Worm (Caenorhabditis elegans): ENCODE results near the gene swt-1.

Gene swt-1

ce11 chrIV:296849-297248, 10.5 kb upstream of the swt-1 start:
- peak; percentile 58 for TF ChIP-seq sma-9 (GFP tag; optimal IDR thresholded peaks at IDR 0.05)
- TF ChIP-seq sma-9 (tag; optimal IDR thresholded peaks at IDR 0.05): no peak
- peak; percentile 70 for TF ChIP-seq gmeb-1 (tag; optimal IDR thresholded peaks at IDR 0.05)
- TF ChIP-seq crh-2 (tag; optimal IDR thresholded peaks at IDR 0.05): peak; percentile 71
- TF ChIP-seq lsy-2 (tag; optimal IDR thresholded peaks at IDR 0.05): peak in 1 of 2 experiments; percentile 13
- no peak for TF ChIP-seq ceh-82 (tag; optimal IDR thresholded peaks at IDR 0.05)
- TF ChIP-seq ceh-16 (tag; optimal IDR thresholded peaks at IDR 0.05): no peak
- TF ChIP-seq mdl-1 (tag; optimal IDR thresholded peaks at IDR 0.05): peak in 1 of 2 experiments; percentile 25
- TF ChIP-seq fos-1 (tag; optimal IDR thresholded peaks at IDR 0.05): peak; percentile 55
- TF ChIP-seq sma-3 (GFP tag; optimal IDR thresholded peaks at IDR 0.05): peak; percentile 29
- TF ChIP-seq nhr-12 (tag; optimal IDR thresholded peaks at IDR 0.05): no peak
- TF ChIP-seq nhr-6 (tag; optimal IDR thresholded peaks at IDR 0.05): no peak

- no peak for TF ChIP-seq mab-5 (tag; optimal IDR thresholded peaks at IDR 0.05)
These were observed 9.1 kb upstream of the swt-1 start, which contains the start of gene pnp-1 for ce11 chrIV:298204-298603. Gene pnp-1, minus strand, starts transcription at chrIV:298304.

ce11 chrIV:299190-299589, 8.1 kb upstream of the swt-1 start:
- no peak for TF ChIP-seq lin-11 (tag; optimal IDR thresholded peaks at IDR 0.05)
- no peak for TF ChIP-seq unc-55 (GFP tag; optimal IDR thresholded peaks at IDR 0.05)
- TF ChIP-seq mab-5 (tag; optimal IDR thresholded peaks at IDR 0.05): no peak
- no peak for TF ChIP-seq ztf-4 (tag; optimal IDR thresholded peaks at IDR 0.05)
- no peak for TF ChIP-seq gmeb-1 (tag; optimal IDR thresholded peaks at IDR 0.05)
- TF ChIP-seq nhr-25 (tag; optimal IDR thresholded peaks at IDR 0.05): no peak
- TF ChIP-seq nhr-21 (tag; optimal IDR thresholded peaks at IDR 0.05): no peak
- no peak for TF ChIP-seq nhr-6 (tag; optimal IDR thresholded peaks at IDR 0.05)
- TF ChIP-seq unc-39 (tag; optimal IDR thresholded peaks at IDR 0.05): no peak

- TF ChIP-seq sma-9 (GFP tag; optimal IDR thresholded peaks at IDR 0.05): peak; percentile 24
- TF ChIP-seq sma-9 (tag; optimal IDR thresholded peaks at IDR 0.05): no peak
- TF ChIP-seq sma-3 (GFP tag; optimal IDR thresholded peaks at IDR 0.05): no peak
These were observed 7.0 kb upstream of the swt-1 start for ce11 chrIV:300307-300706.

- TF ChIP-seq sma-9 (GFP tag; optimal IDR thresholded peaks at IDR 0.05): peak; percentile 70
- TF ChIP-seq sma-9 (tag; optimal IDR thresholded peaks at IDR 0.05): no peak
- no peak for TF ChIP-seq nhr-10 (tag; optimal IDR thresholded peaks at IDR 0.05)
- peak; percentile 18 for TF ChIP-seq fos-1 (tag; optimal IDR thresholded peaks at IDR 0.05)
- TF ChIP-seq unc-62 (GFP tag; optimal IDR thresholded peaks at IDR 0.05): no peak
- no peak for TF ChIP-seq nhr-6 (tag; optimal IDR thresholded peaks at IDR 0.05)
- no peak for TF ChIP-seq ztf-4 (tag; optimal IDR thresholded peaks at IDR 0.05)
- peak; percentile 38 for TF ChIP-seq crh-2 (tag; optimal IDR thresholded peaks at IDR 0.05)
- TF ChIP-seq nhr-12 (tag; optimal IDR thresholded peaks at IDR 0.05): no peak
- TF ChIP-seq ztf-11 (tag; optimal IDR thresholded peaks at IDR 0.05): no peak
- TF ChIP-seq elt-1 (tag; optimal IDR thresholded peaks at IDR 0.05): no peak
- peak; percentile 26 for TF ChIP-seq nhr-25 (tag; optimal IDR thresholded peaks at IDR 0.05)
- TF ChIP-seq unc-39 (tag; optimal IDR thresholded peaks at IDR 0.05): no peak
- peak; percentile 27 for TF ChIP-seq nhr-129 (tag; optimal IDR thresholded peaks at IDR 0.05)
- TF ChIP-seq nhr-21 (tag; optimal IDR thresholded peaks at IDR 0.05): peak; percentile 51
These were observed 4.6 kb upstream of the swt-1 start for ce11 chrIV:302743-303142.

ce11 chrIV:303264-303663, 4.0 kb upstream of the swt-1 start:
- TF ChIP-seq R02D3.7 (tag; optimal IDR thresholded peaks at IDR 0.05): no peak
- TF ChIP-seq sma-3 (GFP tag; optimal IDR thresholded peaks at IDR 0.05): peak; percentile 3
- TF ChIP-seq sma-9 (GFP tag; optimal IDR thresholded peaks at IDR 0.05): peak; percentile 68
- no peak for TF ChIP-seq sma-9 (tag; optimal IDR thresholded peaks at IDR 0.05)

ce11 chrIV:305101-305500, 2.2 kb upstream of the swt-1 start:
- TF ChIP-seq fos-1 (tag; optimal IDR thresholded peaks at IDR 0.05): no peak

- TF ChIP-seq aly-2 (tag; optimal IDR thresholded peaks at IDR 0.05) (no peak), nhr-129 (tag; optimal IDR thresholded peaks at IDR 0.05) (peak; percentile 26), snpc-4 (tag; optimal IDR thresholded peaks at IDR 0.05) (no peak), mbf-1 (tag; optimal IDR thresholded peaks at IDR 0.05) (no peak), nhr-25 (tag; optimal IDR thresholded peaks at IDR 0.05) (no peak), R02D3.7 (tag; optimal IDR thresholded peaks at IDR 0.05) (no peak), nhr-77 (tag; optimal IDR thresholded peaks at IDR 0.05) (no peak), nhr-237 (tag; optimal IDR thresholded peaks at IDR 0.05) (no peak), crh-2 (tag; optimal IDR thresholded peaks at IDR 0.05) (no peak), nhr-6 (tag; optimal IDR thresholded peaks at IDR 0.05) (no peak), ceh-82 (tag; optimal IDR thresholded peaks at IDR 0.05) (no peak), ztf-4 (tag; optimal IDR thresholded peaks at IDR 0.05) (no peak), sma-9 (GFP tag; optimal IDR thresholded peaks at IDR 0.05) (peak; percentile 24), sma-9 (tag; optimal IDR thresholded peaks at IDR 0.05) (no peak), F13H6.1 (tag; optimal IDR thresholded peaks at IDR 0.05) (no peak), nhr-12 (tag; optimal IDR thresholded peaks at IDR 0.05) (no peak), elt-3 (tag; optimal IDR thresholded peaks at IDR 0.05) (no peak), ztf-11 (tag; optimal IDR thresholded peaks at IDR 0.05) (no peak), sma-3 (GFP tag; optimal IDR thresholded peaks at IDR 0.05) (no peak), sem-4 (tag; optimal IDR thresholded peaks at IDR 0.05) (no peak), alr-1 (tag; optimal IDR thresholded peaks at IDR 0.05) (no peak), nhr-11 (tag; optimal IDR thresholded peaks at IDR 0.05) (no peak), unc-39 (tag; optimal IDR thresholded peaks at IDR 0.05) (no peak), unc-55 (GFP tag; optimal IDR thresholded peaks at IDR 0.05) (peak; percentile 55), egl-27 (tag; optimal IDR thresholded peaks at IDR 0.05) (no peak)
These were observed 733 bp upstream of the swt-1 start for ce11 chrIV:306572-306971.

Data from whole organism, L2 larva.